Worm (Caenorhabditis elegans): ENCODE data around the gene F40F4.7.

ce11 chrX:3223135-3223534 lies 22.6 kb downstream of the F40F4.7 start:
- TF ChIP-seq ceh-9 (tag; optimal IDR thresholded peaks at IDR 0.05) (no peak), dve-1 (tag; optimal IDR thresholded peaks at IDR 0.05) (no peak)

All from whole organism, late embryonic.